Worm (Caenorhabditis elegans): ENCODE data around the gene R05F9.9.
A peak's percentile ranks its signal among the peaks of the same experiment; 100 is the strongest.

R05F9.9 gene

DNA sequence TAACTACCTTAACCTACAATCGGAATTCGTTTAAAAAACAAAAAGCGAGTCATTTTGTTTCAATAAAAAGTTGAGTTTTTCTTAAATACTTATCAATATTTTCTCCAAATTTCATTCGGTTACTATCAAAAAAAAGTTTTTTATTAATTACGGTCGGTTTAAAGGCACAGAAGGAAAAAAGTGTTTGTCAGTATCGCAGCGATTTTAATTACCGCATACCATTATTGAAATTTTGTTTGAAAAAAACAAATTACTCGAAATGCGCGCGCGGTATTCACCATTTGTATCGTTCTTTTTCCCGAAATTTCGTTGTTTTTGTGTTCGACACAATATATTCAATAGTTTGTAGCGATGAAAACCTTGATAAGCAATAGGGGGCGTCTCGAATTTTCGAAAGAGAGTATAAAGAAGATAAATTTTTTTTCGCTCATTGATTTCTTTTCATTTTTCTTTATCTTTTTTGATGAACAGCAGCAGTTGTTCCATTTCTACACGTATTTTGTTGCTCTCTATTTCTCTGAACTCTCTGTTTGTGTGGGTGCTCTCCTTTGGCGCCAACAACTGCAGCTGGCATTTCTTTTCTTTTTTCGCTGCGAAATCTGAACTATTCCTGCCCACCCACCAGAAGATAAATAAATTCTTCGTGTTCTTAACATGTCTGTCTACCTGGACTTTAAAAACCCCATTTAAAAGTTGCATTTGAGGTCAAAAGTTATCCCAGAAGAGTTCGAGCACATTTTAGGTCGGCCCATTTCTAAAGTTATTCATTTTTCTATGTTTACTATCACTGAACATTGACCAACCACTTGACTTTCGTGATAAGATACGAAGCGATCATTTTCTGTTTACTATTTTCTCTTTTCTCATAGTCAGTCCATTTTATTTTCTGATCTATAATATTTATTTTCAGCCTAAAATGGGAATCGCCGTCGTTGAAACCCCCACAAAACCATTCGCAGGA, 13.1 kb downstream of the R05F9.9 start, which contains the start of gene pgm-1 (continued):
- TF ChIP-seq mdl-1 (tag; optimal IDR thresholded peaks at IDR 0.05) (no peak), C34B4.2 (tag; optimal IDR thresholded peaks at IDR 0.05) (no peak), sup-37 (GFP tag; optimal IDR thresholded peaks at IDR 0.05) (no peak), tlp-1 (tag; optimal IDR thresholded peaks at IDR 0.05) (no peak), ztf-4 (tag; optimal IDR thresholded peaks at IDR 0.05) (no peak), unc-62 (GFP tag; optimal IDR thresholded peaks at IDR 0.05) (no peak), nhr-12 (tag; optimal IDR thresholded peaks at IDR 0.05) (no peak), pqm-1 (tag; optimal IDR thresholded peaks at IDR 0.05) (no peak), fkh-4 (tag; optimal IDR thresholded peaks at IDR 0.05; ENCODE audit: borderline replicate concordance) (no peak), lin-39 (tag; optimal IDR thresholded peaks at IDR 0.05) (peak; percentile 9), jun-1 (tag; optimal IDR thresholded peaks at IDR 0.05) (no peak), Y116A8C.19 (tag; optimal IDR thresholded peaks at IDR 0.05; ENCODE audit: borderline replicate concordance) (no peak), lin-13 (GFP tag; optimal IDR thresholded peaks at IDR 0.05) (no peak), ceh-8 (GFP tag; optimal IDR thresholded peaks at IDR 0.05) (no peak), nhr-90 (tag; optimal IDR thresholded peaks at IDR 0.05; ENCODE audit: poor library complexity) (no peak), efl-1 (optimal IDR thresholded peaks at IDR 0.05) (peak; percentile 26 to 35), efl-1 (GFP tag; optimal IDR thresholded peaks at IDR 0.05 in 1 of 2) (no peak), egl-27 (tag; optimal IDR thresholded peaks at IDR 0.05) (no peak), rnt-1 (tag; optimal IDR thresholded peaks at IDR 0.05) (peak; percentile 58), elt-2 (tag; optimal IDR thresholded peaks at IDR 0.05) (peak; percentile 45), dpl-1 (GFP tag; optimal IDR thresholded peaks at IDR 0.05) (peak in 2 of 3 experiments; percentile 16 to 38), sptf-1 (tag; optimal IDR thresholded peaks at IDR 0.05) (no peak), C04F5.9 (tag; optimal IDR thresholded peaks at IDR 0.05) (no peak), ceh-82 (tag; optimal IDR thresholded peaks at IDR 0.05) (no peak), lir-3 (tag; optimal IDR thresholded peaks at IDR 0.05; ENCODE audit: poor library complexity) (no peak), fos-1 (tag; optimal IDR thresholded peaks at IDR 0.05) (no peak), fkh-8 (tag; optimal IDR thresholded peaks at IDR 0.05) (no peak), mab-9 (GFP tag; IDR thresholded peaks at IDR 0.05) (no peak), zag-1 (tag; optimal IDR thresholded peaks at IDR 0.05) (no peak), dsc-1 (tag; optimal IDR thresholded peaks at IDR 0.05) (no peak), efl-3 (GFP tag; optimal IDR thresholded peaks at IDR 0.05) (no peak), nhr-84 (tag; optimal IDR thresholded peaks at IDR 0.05) (no peak), snu-23 (GFP tag; optimal IDR thresholded peaks at IDR 0.05) (peak; percentile 45), ces-1 (GFP tag; optimal IDR thresholded peaks at IDR 0.05) (no peak), F16B12.6 (tag; optimal IDR thresholded peaks at IDR 0.05) (no peak), aly-2 (tag; optimal IDR thresholded peaks at IDR 0.05) (no peak), lin-35 (GFP tag; optimal IDR thresholded peaks at IDR 0.05) (peak in 1 of 2 experiments; percentile 35), nhr-71 (tag; optimal IDR thresholded peaks at IDR 0.05) (peak; percentile 70), mef-2 (tag; optimal IDR thresholded peaks at IDR 0.05) (no peak), alr-1 (tag; optimal IDR thresholded peaks at IDR 0.05; ENCODE audit: borderline replicate concordance) (no peak), hlh-17 (GFP tag; optimal IDR thresholded peaks at IDR 0.05; ENCODE audit: borderline replicate concordance) (no peak), ets-5 (GFP tag; IDR thresholded peaks at IDR 0.05) (no peak), nhr-237 (tag; optimal IDR thresholded peaks at IDR 0.05) (no peak), nhr-28 (tag; optimal IDR thresholded peaks at IDR 0.05) (no peak), unc-98 (GFP tag; IDR thresholded peaks at IDR 0.05) (no peak), nhr-20 (tag; optimal IDR thresholded peaks at IDR 0.05) (peak; percentile 42), nhr-85 (tag) (peak; percentile 6), ceh-90 (tag; optimal IDR thresholded peaks at IDR 0.05) (no peak), snpc-4 (tag; optimal IDR thresholded peaks at IDR 0.05) (no peak)

All from whole organism, L1 larva.